Worm (Caenorhabditis elegans): ENCODE data around the gene Y75B12B.13.

DNA sequence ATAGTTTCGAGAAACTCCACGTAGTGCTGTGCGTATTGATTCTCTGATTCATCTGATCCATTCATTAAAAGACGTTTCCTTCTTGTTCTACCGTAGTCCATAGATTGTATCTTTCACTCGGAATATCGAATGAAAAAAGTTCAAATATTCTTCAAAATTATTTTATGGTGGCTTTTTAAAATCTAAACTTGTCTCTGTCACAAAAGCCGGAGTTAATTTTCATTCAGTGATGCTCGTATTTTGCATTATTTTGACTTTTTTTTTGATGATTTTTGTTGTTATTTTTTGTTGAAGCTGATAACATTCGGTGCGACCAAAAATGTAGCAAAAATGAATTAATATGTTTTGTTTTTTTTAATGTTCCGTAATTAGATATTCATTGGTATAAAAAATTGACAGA is 41.9 kb upstream of the Y75B12B.13 start, which contains the start of gene nhr-164:
- TF ChIP-seq nfya-1 (tag; optimal IDR thresholded peaks at IDR 0.05; ENCODE audit: borderline replicate concordance, insufficient read depth), result no peak
- no peak for TF ChIP-seq attf-3 (GFP tag; conservative IDR thresholded peaks at IDR 0.05)
